Worm (Caenorhabditis elegans): ENCODE measurements around the gene Y58A7A.5.
"Not testable (repeated sequence)": the region's sequence is repeated elsewhere in the genome, so short reads cannot be mapped to it uniquely, and the experiment has no call there.

The Y58A7A.5 gene

DNA sequence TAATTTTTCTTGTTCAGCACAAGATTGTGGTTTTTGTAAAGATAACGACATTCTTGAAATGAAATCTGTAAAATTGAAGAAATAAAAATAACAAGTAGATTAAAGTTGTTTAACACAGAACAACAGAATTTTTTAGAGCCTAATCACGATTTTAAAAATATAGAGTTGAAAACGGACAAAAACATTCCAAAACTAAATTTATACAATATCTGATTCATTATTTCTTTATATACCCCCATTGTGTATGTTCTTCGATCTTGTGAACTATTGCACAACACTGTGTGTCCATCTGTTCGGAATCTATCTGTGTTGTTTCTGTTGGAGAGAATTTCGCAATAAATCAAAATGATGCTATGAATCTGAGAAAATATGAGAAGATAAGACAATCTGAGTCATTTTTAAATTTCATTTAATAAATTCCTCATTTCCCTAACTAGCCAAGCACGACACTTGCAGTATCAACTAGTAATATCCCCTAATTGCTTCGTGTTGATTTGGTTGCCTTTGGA lies 1.8 kb downstream of the Y58A7A.5 start, which contains the start of gene Y58A7A.4:
Y58A7A.4 (minus strand) TSS at position 51 of the 509 bp plus-strand sequence.
- TF ChIP-seq C08G9.2 (tag; optimal IDR thresholded peaks at IDR 0.05) (no peak), rnt-1 (tag; optimal IDR thresholded peaks at IDR 0.05) (no peak), lim-6 (tag; optimal IDR thresholded peaks at IDR 0.05) (no peak), fkh-10 (GFP tag; optimal IDR thresholded peaks at IDR 0.05) (no peak), pha-4 (tag; optimal IDR thresholded peaks at IDR 0.05) (no peak), hlh-30 (tag; optimal IDR thresholded peaks at IDR 0.05; ENCODE audit: insufficient read depth) (no peak), ceh-24 (tag; optimal IDR thresholded peaks at IDR 0.05) (no peak), zip-5 (tag; optimal IDR thresholded peaks at IDR 0.05) (no peak), npax-4 (tag; optimal IDR thresholded peaks at IDR 0.05) (no peak), nhr-232 (tag; optimal IDR thresholded peaks at IDR 0.05) (no peak), che-1 (tag; optimal IDR thresholded peaks at IDR 0.05) (no peak), hlh-6 (tag; optimal IDR thresholded peaks at IDR 0.05) (no peak), hlh-15 (tag; optimal IDR thresholded peaks at IDR 0.05) (no peak), sdc-2 (tag; optimal IDR thresholded peaks at IDR 0.05) (no peak), tbx-2 (tag; optimal IDR thresholded peaks at IDR 0.05) (no peak), ahr-1 (tag; optimal IDR thresholded peaks at IDR 0.05) (no peak), mec-3 (tag; optimal IDR thresholded peaks at IDR 0.05; ENCODE audit: borderline replicate concordance) (no peak), dmd-4 (tag; optimal IDR thresholded peaks at IDR 0.05; ENCODE audit: borderline replicate concordance) (no peak), ama-1 (optimal IDR thresholded peaks at IDR 0.05) (no peak)

DNA sequence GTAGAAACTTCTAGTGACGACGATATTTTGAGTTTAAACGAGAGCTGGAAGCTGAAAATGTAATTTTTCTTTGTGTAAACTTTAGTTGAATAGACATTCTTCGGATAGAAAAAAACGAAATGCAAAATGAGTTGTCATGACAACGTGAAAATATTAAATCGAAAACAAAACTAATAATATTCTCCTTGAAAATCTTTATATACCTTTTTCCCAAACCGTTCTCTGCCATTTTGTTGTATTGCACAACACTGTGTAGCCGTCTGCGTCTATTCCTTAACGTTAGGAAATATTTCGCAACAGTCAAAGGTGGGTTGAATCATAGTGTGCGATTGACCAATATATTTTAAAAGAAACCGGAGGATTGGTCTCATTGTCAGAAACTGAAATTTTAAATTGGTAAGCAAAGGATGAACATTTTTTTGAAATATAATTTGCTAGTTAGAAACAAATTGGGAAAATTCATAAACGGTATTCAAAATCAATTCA lies 5.9 kb downstream of the Y58A7A.5 start, which contains the start of gene Y58A7A.3:
Y58A7A.3 (minus strand) TSS at position 51 of the 486 bp plus-strand sequence.
- peak; percentile 20 for TF ChIP-seq nfya-1 (tag; optimal IDR thresholded peaks at IDR 0.05)
- no peak for TF ChIP-seq ceh-9 (tag; optimal IDR thresholded peaks at IDR 0.05)
- TF ChIP-seq eyg-1 (tag; optimal IDR thresholded peaks at IDR 0.05) = no peak
- TF ChIP-seq zip-5 (tag; optimal IDR thresholded peaks at IDR 0.05) = no peak
- no peak for TF ChIP-seq gmeb-2 (tag; optimal IDR thresholded peaks at IDR 0.05)
- no peak for TF ChIP-seq sox-2 (GFP tag; IDR thresholded peaks at IDR 0.05)
- no peak for TF ChIP-seq lin-11 (tag; optimal IDR thresholded peaks at IDR 0.05)
- TF ChIP-seq ceh-31 (tag; optimal IDR thresholded peaks at IDR 0.05) = no peak

DNA sequence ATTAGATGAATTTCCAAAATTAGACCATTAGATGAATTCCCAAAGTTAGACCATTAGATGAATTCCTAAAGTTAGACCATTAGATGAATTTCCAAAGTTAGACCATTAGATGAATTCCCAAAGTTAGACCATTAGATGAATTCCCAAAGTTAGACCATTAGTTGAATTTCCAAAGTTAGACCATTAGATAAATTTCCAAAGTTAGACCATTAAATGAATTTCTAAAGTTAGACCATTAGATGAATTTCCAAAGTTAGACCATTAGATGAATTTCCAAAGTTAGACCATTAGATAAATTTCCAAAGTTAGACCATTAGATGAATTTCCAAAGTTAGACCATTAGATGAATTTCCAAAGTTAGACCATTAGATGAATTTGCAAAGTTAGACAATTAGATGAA lies 11.4 kb downstream of the Y58A7A.5 start:
- TF ChIP-seq ceh-45 (GFP tag; IDR thresholded peaks at IDR 0.05) = peak; percentile 84
- TF ChIP-seq sox-2 (GFP tag; IDR thresholded peaks at IDR 0.05) = 0 out of 2 replicates have a peak, but pooled peaks have one; percentile 40
- peak; percentile 60 for TF ChIP-seq unc-3 (GFP tag; conservative IDR thresholded peaks at IDR 0.05)
- TF ChIP-seq unc-3 (tag; optimal IDR thresholded peaks at IDR 0.05) = not testable (repeated sequence)

DNA sequence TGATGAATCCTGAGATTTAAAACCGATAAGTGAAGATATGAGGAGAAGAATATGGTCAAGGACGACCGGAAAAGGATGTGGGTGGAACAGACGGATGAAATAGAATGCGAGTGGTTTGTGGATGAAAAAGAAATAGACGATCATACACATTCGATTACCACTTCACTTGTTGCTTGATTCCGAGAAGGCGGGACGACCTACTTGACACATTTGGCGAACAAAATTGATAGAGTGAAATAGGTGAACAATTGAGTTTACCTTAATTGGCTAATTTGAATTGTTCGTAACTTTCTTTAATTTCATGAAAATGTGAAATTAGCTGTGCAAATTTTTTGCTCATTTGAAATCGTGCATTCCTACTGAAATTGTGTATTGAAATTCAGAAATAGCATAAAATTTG lies 14.7 kb downstream of the Y58A7A.5 start, which contains the start of gene Y58A7A.2:
Y58A7A.2 (minus strand) TSS at position 101 of the 400 bp plus-strand sequence.
- no peak for TF ChIP-seq unc-42 (tag; optimal IDR thresholded peaks at IDR 0.05)
- TF ChIP-seq ttx-3 (tag; optimal IDR thresholded peaks at IDR 0.05) = no peak
- TF ChIP-seq dve-1 (tag; optimal IDR thresholded peaks at IDR 0.05) = no peak
- no peak for TF ChIP-seq dmd-4 (tag; optimal IDR thresholded peaks at IDR 0.05; ENCODE audit: borderline replicate concordance)
- no peak for TF ChIP-seq ceh-22 (tag; optimal IDR thresholded peaks at IDR 0.05)
- TF ChIP-seq T23F11.4 (GFP tag; optimal IDR thresholded peaks at IDR 0.05) = no peak
- TF ChIP-seq lin-11 (tag; optimal IDR thresholded peaks at IDR 0.05) = no peak
- TF ChIP-seq ceh-6 (GFP tag; optimal IDR thresholded peaks at IDR 0.05) = no peak

ce11 chrV:5069440-5069839 lies 17.3 kb downstream of the Y58A7A.5 start, which contains the start of gene Y58A7A.1:
Gene Y58A7A.1 (minus strand): TSS chrV:5069540.
- TF ChIP-seq fax-1 (tag; optimal IDR thresholded peaks at IDR 0.05) = no peak
- TF ChIP-seq ceh-34 (tag; optimal IDR thresholded peaks at IDR 0.05) = no peak
- TF ChIP-seq ceh-48 (tag; optimal IDR thresholded peaks at IDR 0.05) = no peak
- no peak for TF ChIP-seq dmd-4 (tag; optimal IDR thresholded peaks at IDR 0.05; ENCODE audit: borderline replicate concordance)
- no peak for TF ChIP-seq che-1 (tag; optimal IDR thresholded peaks at IDR 0.05)
- TF ChIP-seq fkh-10 (GFP tag; optimal IDR thresholded peaks at IDR 0.05) = no peak
- TF ChIP-seq hlh-30 (tag; optimal IDR thresholded peaks at IDR 0.05; ENCODE audit: insufficient read depth) = no peak
- TF ChIP-seq elt-2 (tag; optimal IDR thresholded peaks at IDR 0.05) = no peak
- no peak for TF ChIP-seq ceh-2 (tag; optimal IDR thresholded peaks at IDR 0.05)
- TF ChIP-seq T23F11.4 (GFP tag; optimal IDR thresholded peaks at IDR 0.05) = no peak
- TF ChIP-seq unc-55 (GFP tag; optimal IDR thresholded peaks at IDR 0.05) = no peak
- TF ChIP-seq ceh-6 (GFP tag; optimal IDR thresholded peaks at IDR 0.05) = no peak
- TF ChIP-seq ceh-19 (GFP tag; optimal IDR thresholded peaks at IDR 0.05) = no peak
- TF ChIP-seq nhr-232 (tag; optimal IDR thresholded peaks at IDR 0.05) = no peak
- TF ChIP-seq eyg-1 (tag; optimal IDR thresholded peaks at IDR 0.05) = no peak
- TF ChIP-seq pha-2 (tag; optimal IDR thresholded peaks at IDR 0.05) = no peak
- no peak for TF ChIP-seq ets-4 (tag; optimal IDR thresholded peaks at IDR 0.05)

Measured in whole organism, late embryonic.